Fruit fly (Drosophila melanogaster) whole organism, embryonic: ENCODE results near the gene RNF220.

Source experiments
- CG14050 ChIP-seq: fragments of 200-800 bp; sonication (Bioruptor generic); IDR thresholded peaks from 3 replicates; pipeline ENCODE4 v1.3.6; 2022; ENCODE audit warnings: missing biosample characterization, missing genetic modification characterization
- CG14710 ChIP-seq: fragments of 200-800 bp; sonication (Bioruptor generic); optimal IDR thresholded peaks from 3 replicates; lab custom pipeline; 2019; ENCODE audit warnings: missing biosample characterization, mild to moderate bottlenecking, missing genetic modification characterization, moderate library complexity
- CG14860 ChIP-seq: fragments of 200-800 bp; sonication (Bioruptor generic); IDR thresholded peaks from 3 replicates; pipeline ENCODE4 v1.3.6; 2022; ENCODE audit warnings: missing biosample characterization, missing genetic modification characterization; ENCODE audit not compliant: partially characterized antibody
- CG1603 ChIP-seq: fragments of 200-800 bp; sonication (Bioruptor generic); optimal IDR thresholded peaks from 2 replicates; lab custom pipeline; 2019; ENCODE audit warnings: missing biosample characterization, mild to moderate bottlenecking, missing genetic modification characterization, moderate library complexity
- CG17361 ChIP-seq: fragments of 200-800 bp; sonication (Bioruptor generic); IDR thresholded peaks from 3 replicates; pipeline ENCODE4 v1.3.6; 2022; ENCODE audit warnings: missing biosample characterization, missing genetic modification characterization
- CG32532 ChIP-seq: fragments of 200-800 bp; sonication (Bioruptor generic); IDR thresholded peaks from 2 replicates; pipeline ENCODE4 v1.3.6; 2022; ENCODE audit warnings: missing biosample characterization, missing genetic modification characterization
- CG3281 ChIP-seq: fragments of 200-800 bp; sonication (Bioruptor generic); optimal IDR thresholded peaks from 3 replicates; lab custom pipeline; 2017; ENCODE audit warnings: missing biosample characterization, mild to moderate bottlenecking, missing genetic modification characterization
- CG34224 ChIP-seq: fragments of 200-800 bp; sonication (Bioruptor generic); IDR thresholded peaks from 3 replicates; pipeline ENCODE4 v1.3.6; 2022; ENCODE audit warnings: missing biosample characterization, missing genetic modification characterization; ENCODE audit not compliant: partially characterized antibody
- CG42726 ChIP-seq: fragments of 200-800 bp; sonication (Bioruptor generic); IDR thresholded peaks from 2 replicates; pipeline ENCODE4 v1.3.6; 2022; ENCODE audit warnings: missing biosample characterization, missing genetic modification characterization; ENCODE audit not compliant: partially characterized antibody
- CG4360 ChIP-seq: fragments of 200-800 bp; sonication (Bioruptor generic); IDR thresholded peaks from 2 replicates; pipeline ENCODE4 v1.3.6; 2022; ENCODE audit warnings: missing biosample characterization, missing genetic modification characterization
- CG4617 ChIP-seq: fragments of 200-800 bp; sonication (Bioruptor generic); optimal IDR thresholded peaks from 3 replicates; lab custom pipeline; 2016; ENCODE audit warnings: missing biosample characterization, missing genetic modification characterization, borderline replicate concordance
- CG4854 ChIP-seq: fragments of 200-800 bp; sonication (Bioruptor generic); optimal IDR thresholded peaks from 2 replicates; lab custom pipeline; 2016; ENCODE audit warnings: missing biosample characterization, missing genetic modification characterization, inconsistent platforms
- CG6272 ChIP-seq: fragments of 200-800 bp; sonication (Bioruptor generic); IDR thresholded peaks from 2 replicates; pipeline ENCODE4 v1.3.6; 2022; ENCODE audit warnings: missing biosample characterization, missing genetic modification characterization
- CG6683 ChIP-seq: fragments of 200-800 bp; sonication (Bioruptor generic); optimal IDR thresholded peaks from 2 replicates; lab custom pipeline; 2017; ENCODE audit warnings: missing biosample characterization, mild to moderate bottlenecking, missing genetic modification characterization, missing genetic modification reagents
- CG7271 ChIP-seq: fragments of 200-800 bp; sonication (Bioruptor generic); optimal IDR thresholded peaks from 2 replicates; lab custom pipeline; 2018; ENCODE audit warnings: missing biosample characterization, mild to moderate bottlenecking, missing genetic modification characterization, moderate library complexity
- CG7839 ChIP-seq: fragments of 200-800 bp; sonication (Bioruptor generic); optimal IDR thresholded peaks from 3 replicates; lab custom pipeline; 2018; ENCODE audit warnings: missing biosample characterization, mild to moderate bottlenecking, missing genetic modification characterization, moderate library complexity
- CG8290 ChIP-seq, 3 experiments: fragments of 200-800 bp; sonication (Bioruptor generic); optimal IDR thresholded peaks; 2 replicates each; lab custom pipeline; 2016 to 2019; ENCODE audit warnings: missing biosample characterization in 3 of 3, missing genetic modification characterization in 3 of 3, mild to moderate bottlenecking in 2 of 3, moderate library complexity in 1 of 3
- CG9817 ChIP-seq: fragments of 200-800 bp; sonication (Bioruptor generic); optimal IDR thresholded peaks from 2 replicates; lab custom pipeline; 2018; ENCODE audit warnings: missing biosample characterization, mild to moderate bottlenecking, missing genetic modification characterization, moderate library complexity
- CG9932 ChIP-seq: fragments of 200-800 bp; sonication (Bioruptor generic); IDR thresholded peaks from 2 replicates; pipeline ENCODE4 v1.3.6; 2022; ENCODE audit warnings: missing biosample characterization, missing genetic modification characterization
- Dad ChIP-seq: fragments of 200-800 bp; sonication (Bioruptor generic); optimal IDR thresholded peaks from 3 replicates; lab custom pipeline; 2016; ENCODE audit warnings: missing biosample characterization, missing genetic modification characterization
- Ets97D ChIP-seq: fragments of 200-800 bp; sonication (Bioruptor generic); optimal IDR thresholded peaks from 3 replicates; lab custom pipeline; 2016; ENCODE audit warnings: missing biosample characterization, missing genetic modification characterization
- HLH4C ChIP-seq: fragments of 200-800 bp; sonication (Bioruptor generic); IDR thresholded peaks from 3 replicates; pipeline ENCODE4 v1.3.6; 2022; ENCODE audit warnings: missing biosample characterization, missing genetic modification characterization; ENCODE audit not compliant: partially characterized antibody
- MBD-R2 ChIP-seq: fragments of 200-800 bp; sonication (Bioruptor generic); IDR thresholded peaks from 2 replicates; pipeline ENCODE4 v1.3.6; 2022; ENCODE audit warnings: missing biosample characterization, missing genetic modification characterization
- MESR4 ChIP-seq: fragments of 200-800 bp; sonication (Bioruptor generic); optimal IDR thresholded peaks from 2 replicates; lab custom pipeline; 2018; ENCODE audit warnings: missing biosample characterization, mild to moderate bottlenecking, missing genetic modification characterization, moderate library complexity
- Max ChIP-seq: fragments of 200-800 bp; sonication (Bioruptor generic); optimal IDR thresholded peaks from 2 replicates; lab custom pipeline; 2016; ENCODE audit warnings: missing biosample characterization, mild to moderate bottlenecking, missing genetic modification characterization
- Pdp1 ChIP-seq, 2 experiments: fragments of 200-800 bp; sonication (Bioruptor generic); optimal IDR thresholded peaks; 3 replicates each; lab custom pipeline; 2016; ENCODE audit warnings: missing biosample characterization in 2 of 2, missing genetic modification characterization in 2 of 2, mild to moderate bottlenecking in 1 of 2, moderate library complexity in 1 of 2
- Ptx1 ChIP-seq: fragments of 200-800 bp; sonication (Bioruptor generic); IDR thresholded peaks from 2 replicates; pipeline ENCODE4 v1.3.6; 2022; ENCODE audit warnings: missing biosample characterization, missing genetic modification characterization
- Trl ChIP-seq, 3 experiments: fragments of >200 bp in 2 of 3; fragments of 200-800 bp in 1 of 3; sonication (Bioruptor generic) in 1 of 3; optimal IDR thresholded peaks; 2 replicates in 1 of 3; 3 replicates in 2 of 3; lab custom pipeline; 2016 to 2017; ENCODE audit warnings: missing biosample characterization in 1 of 3, missing genetic modification characterization in 1 of 3
- Xbp1 ChIP-seq: fragments of 200-800 bp; sonication (Bioruptor generic); optimal IDR thresholded peaks from 3 replicates; lab custom pipeline; 2016; ENCODE audit warnings: missing biosample characterization, mild to moderate bottlenecking, missing genetic modification characterization
- amos ChIP-seq: fragments of 200-800 bp; sonication (Bioruptor generic); IDR thresholded peaks from 2 replicates; pipeline ENCODE4 v1.3.6; 2022; ENCODE audit warnings: missing biosample characterization, missing genetic modification characterization; ENCODE audit not compliant: partially characterized antibody
- bbx ChIP-seq: fragments of 200-800 bp; sonication (Bioruptor generic); IDR thresholded peaks from 2 replicates; pipeline ENCODE4 v1.3.6; 2022; ENCODE audit warnings: missing biosample characterization, missing genetic modification characterization; ENCODE audit not compliant: partially characterized antibody
- cg ChIP-seq: fragments of 200-800 bp; sonication (Bioruptor generic); optimal IDR thresholded peaks from 3 replicates; lab custom pipeline; 2019; ENCODE audit warnings: missing biosample characterization, mild to moderate bottlenecking, missing genetic modification characterization, moderate library complexity
- chinmo ChIP-seq: fragments of 200-800 bp; sonication (Bioruptor generic); IDR thresholded peaks from 4 replicates; pipeline ENCODE4 v1.3.6; 2022; ENCODE audit warnings: missing biosample characterization, missing genetic modification characterization; ENCODE audit not compliant: partially characterized antibody
- crc ChIP-seq: fragments of 200-800 bp; sonication (Bioruptor generic); optimal IDR thresholded peaks from 2 replicates; lab custom pipeline; 2016; ENCODE audit warnings: missing biosample characterization, missing genetic modification characterization
- ftz-f1 ChIP-seq: fragments of 200-800 bp; sonication (Bioruptor generic); optimal IDR thresholded peaks from 2 replicates; lab custom pipeline; 2016; ENCODE audit warnings: missing biosample characterization, missing genetic modification characterization
- hb ChIP-seq: fragments of 200-800 bp; sonication (Bioruptor generic); IDR thresholded peaks from 3 replicates; pipeline ENCODE4 v1.3.6; 2022; ENCODE audit warnings: missing biosample characterization, missing genetic modification characterization; ENCODE audit not compliant: partially characterized antibody
- hbn ChIP-seq: fragments of 200-800 bp; sonication (Bioruptor generic); IDR thresholded peaks from 2 replicates; pipeline ENCODE4 v1.3.6; 2022; ENCODE audit warnings: missing biosample characterization, missing genetic modification characterization; ENCODE audit not compliant: partially characterized antibody
- inv ChIP-seq: fragments of 200-800 bp; sonication (Bioruptor generic); IDR thresholded peaks from 2 replicates; pipeline ENCODE4 v1.3.6; 2022; ENCODE audit warnings: missing biosample characterization, missing genetic modification characterization; ENCODE audit not compliant: partially characterized antibody
- lilli ChIP-seq: fragments of 200-800 bp; sonication (Bioruptor generic); optimal IDR thresholded peaks from 3 replicates; lab custom pipeline; 2016; ENCODE audit warnings: missing biosample characterization, missing genetic modification characterization
- maf-S ChIP-seq: fragments of 200-800 bp; sonication (Bioruptor generic); optimal IDR thresholded peaks from 2 replicates; lab custom pipeline; 2016; ENCODE audit warnings: missing biosample characterization, missing genetic modification characterization
- mam ChIP-seq: fragments of 200-800 bp; sonication (Bioruptor generic); optimal IDR thresholded peaks from 3 replicates; lab custom pipeline; 2016; ENCODE audit warnings: missing biosample characterization, missing genetic modification characterization
- pzg ChIP-seq: fragments of 200-800 bp; sonication (Bioruptor generic); optimal IDR thresholded peaks from 3 replicates; lab custom pipeline; 2018; ENCODE audit warnings: missing biosample characterization, mild to moderate bottlenecking, missing genetic modification characterization, moderate library complexity
- sna ChIP-seq: fragments of 200-800 bp; sonication (Bioruptor generic); IDR thresholded peaks from 2 replicates; pipeline ENCODE4 v1.3.6; 2022; ENCODE audit warnings: missing biosample characterization, missing genetic modification characterization; ENCODE audit not compliant: partially characterized antibody
- trem ChIP-seq: fragments of 200-800 bp; optimal IDR thresholded peaks from 3 replicates; lab custom pipeline; 2019; ENCODE audit warnings: missing biosample characterization, mild to moderate bottlenecking, missing genetic modification characterization, moderate library complexity
- unc-4 ChIP-seq: fragments of 200-800 bp; sonication (Bioruptor generic); IDR thresholded peaks from 2 replicates; pipeline ENCODE4 v1.3.6; 2022; ENCODE audit warnings: missing biosample characterization, missing genetic modification characterization; ENCODE audit not compliant: partially characterized antibody
- zen2 ChIP-seq: fragments of 200-800 bp; sonication (Bioruptor generic); IDR thresholded peaks from 3 replicates; pipeline ENCODE4 v1.3.6; 2022; ENCODE audit warnings: missing biosample characterization, missing genetic modification characterization; ENCODE audit not compliant: partially characterized antibody

The RNF220 gene

dm6 chr3R:22726771-22727455 lies 699 bp upstream of the RNF220 start, which contains the start of gene CG45049:
Gene CG45049, plus strand, starts transcription at chr3R:22726967.
- no peak for TF ChIP-seq CG4854 (GFP tag; lab: Kevin White, UChicago)
- TF ChIP-seq trem (tag; lab: Kevin White, UChicago), result peak; percentile 4
- peak; percentile 0 for TF ChIP-seq CG14710 (tag; lab: Kevin White, UChicago)
- TF ChIP-seq crc (GFP tag; lab: Kevin White, UChicago), result no peak
- TF ChIP-seq CG4360 (GFP tag; lab: Robert Waterston, UW), result peak; percentile 85
- peak; percentile 6 for TF ChIP-seq Ets97D
- TF ChIP-seq CG7839, result no peak
- peak; percentile 65 for TF ChIP-seq sna
- TF ChIP-seq CG6683 (GFP tag; lab: Kevin White, UChicago), result no peak
- peak; percentile 86 for TF ChIP-seq CG34224 (GFP tag; lab: Robert Waterston, UW)
- peak; percentile 31; the same call in 1 of the 3 replicates for TF ChIP-seq CG17361 (GFP tag; lab: Robert Waterston, UW)
- 0 out of 2 replicates have a peak, but pooled peaks have one; percentile 22 for TF ChIP-seq MBD-R2 (GFP tag; lab: Robert Waterston, UW)
- TF ChIP-seq hb (GFP tag; lab: Robert Waterston, UW), result peak; percentile 93
- peak; percentile 87 for TF ChIP-seq HLH4C (GFP tag; lab: Robert Waterston, UW)
- peak; percentile 22 for TF ChIP-seq ftz-f1
- no peak for TF ChIP-seq CG7271
- TF ChIP-seq amos (GFP tag; lab: Robert Waterston, UW), result peak; percentile 96
- peak; percentile 37; the same call in 1 of the 2 replicates for TF ChIP-seq CG6272 (GFP tag; lab: Robert Waterston, UW)
- TF ChIP-seq mam (GFP tag; lab: Kevin White, UChicago), result peak; percentile 25
- TF ChIP-seq MESR4 (GFP tag; lab: Kevin White, UChicago), result peak; percentile 57
- peak; percentile 54; the same call in 1 of the 4 replicates for TF ChIP-seq chinmo (GFP tag; lab: Robert Waterston, UW)
- TF ChIP-seq CG4617 (GFP tag; lab: Kevin White, UChicago), result peak; percentile 72
- TF ChIP-seq lilli (GFP tag; lab: Kevin White, UChicago), result peak; percentile 34
- peak; percentile 27 for TF ChIP-seq CG3281 (GFP tag; lab: Kevin White, UChicago)
- no peak for TF ChIP-seq Max (GFP tag; lab: Kevin White, UChicago)
- TF ChIP-seq CG9817 (tag; lab: Kevin White, UChicago), result no peak
- TF ChIP-seq Pdp1 (GFP tag; optimal IDR thresholded peaks at IDR 0.05; lab: Kevin White, UChicago), result peak in 1 of 2 experiments; percentile 12
- no peak for TF ChIP-seq Xbp1 (GFP tag; lab: Kevin White, UChicago)
- peak; percentile 88 for TF ChIP-seq zen2 (GFP tag; lab: Robert Waterston, UW)
- peak; percentile 75 for TF ChIP-seq hbn (GFP tag; lab: Robert Waterston, UW)
- peak; percentile 26 for TF ChIP-seq CG1603
- peak; percentile 89 for TF ChIP-seq inv
- TF ChIP-seq Dad (GFP tag; lab: Kevin White, UChicago), result no peak
- peak in 1 of 2 experiments; percentile 69 for TF ChIP-seq Trl (optimal IDR thresholded peaks at IDR 0.05; lab: Kevin White, UChicago)
- TF ChIP-seq Trl (GFP tag; optimal IDR thresholded peaks at IDR 0.05; lab: Kevin White, UChicago), result no peak
- TF ChIP-seq bbx, result peak; percentile 94
- peak; percentile 74 for TF ChIP-seq CG14860 (GFP tag; lab: Robert Waterston, UW)
- TF ChIP-seq CG42726, result peak; percentile 94
- peak; percentile 78 for TF ChIP-seq unc-4 (GFP tag; lab: Robert Waterston, UW)
- TF ChIP-seq pzg, result peak; percentile 40
- peak; percentile 65 for TF ChIP-seq CG9932 (GFP tag; lab: Robert Waterston, UW)
- peak; percentile 80 for TF ChIP-seq cg
- TF ChIP-seq CG8290 (GFP tag; optimal IDR thresholded peaks at IDR 0.05; lab: Kevin White, UChicago), result no peak
- peak in 1 of 2 experiments; percentile 5 for TF ChIP-seq CG8290 (tag; optimal IDR thresholded peaks at IDR 0.05; lab: Kevin White, UChicago)
- TF ChIP-seq CG32532 (GFP tag; lab: Robert Waterston, UW), result no peak
- no peak for TF ChIP-seq Ptx1
- TF ChIP-seq CG14050 (GFP tag; lab: Robert Waterston, UW), result no peak
- TF ChIP-seq maf-S (GFP tag; lab: Kevin White, UChicago), result no peak
